Worm (Caenorhabditis elegans): ENCODE measurements around the gene F20C5.7.

F20C5.7 gene

DNA sequence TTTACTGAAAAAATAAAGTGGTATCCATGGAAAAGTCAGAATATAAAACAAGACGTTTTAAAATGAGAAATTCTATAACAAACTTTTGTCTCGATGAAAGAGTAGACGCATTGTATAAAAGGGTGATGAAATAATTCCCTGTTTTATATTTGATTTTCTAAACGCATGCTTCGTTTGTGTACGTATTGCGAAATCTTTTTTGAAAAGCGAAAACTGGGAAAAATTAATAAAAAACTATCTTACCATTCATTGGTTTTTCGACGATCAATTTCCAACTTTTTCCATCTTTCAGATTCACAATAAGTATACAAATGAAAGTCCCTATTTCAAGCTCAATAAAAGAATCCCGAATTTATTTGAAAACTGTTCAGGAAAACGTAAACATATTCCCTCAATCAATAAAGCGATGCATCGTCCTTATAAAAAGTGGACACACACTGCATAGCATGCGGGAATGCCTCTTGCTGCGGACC lies 39.4 kb upstream of the F20C5.7 start, which contains the start of gene C33D9.13:
Gene C33D9.13 (minus strand): TSS at position 423 of the 473 bp plus-strand sequence.
- TF ChIP-seq F13C5.2 (tag; optimal IDR thresholded peaks at IDR 0.05) (no peak), sea-1 (GFP tag; conservative IDR thresholded peaks at IDR 0.05) (no peak), ceh-36 (tag; optimal IDR thresholded peaks at IDR 0.05) (no peak), hmg-4 (GFP tag; optimal IDR thresholded peaks at IDR 0.05) (no peak), tbx-11 (GFP tag; IDR thresholded peaks at IDR 0.05) (no peak)

ce11 chrIV:8782172-8782571 lies 36.7 kb upstream of the F20C5.7 start:
- TF ChIP-seq B0310.2 (tag; optimal IDR thresholded peaks at IDR 0.05): no peak
- no peak for TF ChIP-seq ama-1 (optimal IDR thresholded peaks at IDR 0.05)
- TF ChIP-seq ceh-36 (tag; optimal IDR thresholded peaks at IDR 0.05): no peak
- no peak for TF ChIP-seq pes-1 (GFP tag; IDR thresholded peaks at IDR 0.05)
- TF ChIP-seq scrt-1 (GFP tag; IDR thresholded peaks at IDR 0.05): 0 out of 2 replicates have a peak, but pooled peaks have one; percentile 31
- no peak for TF ChIP-seq tbx-37 (GFP tag; conservative IDR thresholded peaks at IDR 0.05)
- TF ChIP-seq flt-1 (GFP tag; IDR thresholded peaks at IDR 0.05): 0 out of 2 replicates have a peak, but pooled peaks have one; percentile 6
- no peak for TF ChIP-seq hmbx-1 (tag; optimal IDR thresholded peaks at IDR 0.05)
- TF ChIP-seq sea-1 (GFP tag; conservative IDR thresholded peaks at IDR 0.05): 0 out of 2 replicates have a peak, but pooled peaks have one; percentile 23
- no peak for TF ChIP-seq tra-4 (tag; optimal IDR thresholded peaks at IDR 0.05)
- no peak for TF ChIP-seq ceh-13 (GFP tag; optimal IDR thresholded peaks at IDR 0.05)
- TF ChIP-seq ets-7 (tag; optimal IDR thresholded peaks at IDR 0.05): no peak
- TF ChIP-seq hmg-4 (GFP tag; optimal IDR thresholded peaks at IDR 0.05): peak; percentile 96
- TF ChIP-seq tbx-11 (GFP tag; IDR thresholded peaks at IDR 0.05): no peak
- TF ChIP-seq hnd-1 (tag; optimal IDR thresholded peaks at IDR 0.05): no peak
- peak; percentile 35 for TF ChIP-seq aly-1 (tag; optimal IDR thresholded peaks at IDR 0.05)
- TF ChIP-seq F13C5.2 (tag; optimal IDR thresholded peaks at IDR 0.05): peak; percentile 33

- no peak for TF ChIP-seq hmg-4 (GFP tag; optimal IDR thresholded peaks at IDR 0.05)
- TF ChIP-seq ama-1 (optimal IDR thresholded peaks at IDR 0.05): no peak
- TF ChIP-seq tra-4 (tag; optimal IDR thresholded peaks at IDR 0.05): no peak
- TF ChIP-seq scrt-1 (GFP tag; IDR thresholded peaks at IDR 0.05): no peak
- no peak for TF ChIP-seq ceh-13 (GFP tag; optimal IDR thresholded peaks at IDR 0.05)
- no peak for TF ChIP-seq ets-7 (tag; optimal IDR thresholded peaks at IDR 0.05)
- TF ChIP-seq F13C5.2 (tag; optimal IDR thresholded peaks at IDR 0.05): no peak
- no peak for TF ChIP-seq B0310.2 (tag; optimal IDR thresholded peaks at IDR 0.05)
- TF ChIP-seq aly-1 (tag; optimal IDR thresholded peaks at IDR 0.05): no peak
- TF ChIP-seq tbx-37 (GFP tag; conservative IDR thresholded peaks at IDR 0.05): no peak
- no peak for TF ChIP-seq hmbx-1 (tag; optimal IDR thresholded peaks at IDR 0.05)
- TF ChIP-seq ceh-36 (tag; optimal IDR thresholded peaks at IDR 0.05): no peak
- no peak for TF ChIP-seq sea-1 (GFP tag; conservative IDR thresholded peaks at IDR 0.05)
- TF ChIP-seq tbx-11 (GFP tag; IDR thresholded peaks at IDR 0.05): no peak
Measured at ce11 chrIV:8778045-8778444, 32.6 kb upstream of the F20C5.7 start, which contains the start of gene C33D9.6. C33D9.6 (minus strand) TSS chrIV:8778145.

DNA sequence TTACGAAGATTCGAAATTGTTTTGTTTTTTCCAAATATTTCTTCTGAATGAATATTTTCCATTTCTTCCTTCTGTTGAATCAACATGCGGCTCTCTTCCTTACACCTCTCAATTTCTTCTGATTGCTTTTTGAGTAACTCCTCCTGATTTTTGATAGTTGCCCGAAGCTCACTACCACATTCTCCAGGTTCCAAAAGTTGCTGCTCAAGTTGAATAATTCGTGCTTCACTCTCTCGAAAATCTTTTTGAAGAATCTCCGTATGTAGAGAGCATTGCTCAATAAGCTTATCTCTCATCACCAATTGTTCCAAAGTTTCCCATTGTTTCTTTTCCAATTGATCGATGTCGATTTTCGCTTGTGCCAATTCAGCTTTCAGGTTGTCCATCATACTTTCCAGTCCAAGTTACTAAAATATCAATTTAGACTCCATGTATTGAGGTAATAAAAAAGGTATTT lies 27.3 kb upstream of the F20C5.7 start, which contains the start of gene F20C5.6:
Gene F20C5.6 (minus strand): TSS at position 407 of the 457 bp plus-strand sequence.
- TF ChIP-seq tbx-11 (GFP tag; IDR thresholded peaks at IDR 0.05) (no peak), ama-1 (optimal IDR thresholded peaks at IDR 0.05) (peak; percentile 93), ceh-36 (tag; optimal IDR thresholded peaks at IDR 0.05) (no peak), hnd-1 (tag; optimal IDR thresholded peaks at IDR 0.05) (no peak), ets-7 (tag; optimal IDR thresholded peaks at IDR 0.05) (no peak), aly-1 (tag; optimal IDR thresholded peaks at IDR 0.05) (no peak), flt-1 (GFP tag; IDR thresholded peaks at IDR 0.05) (no peak)

ce11 chrIV:8769539-8769938 lies 24.0 kb upstream of the F20C5.7 start, which contains the start of gene F20C5.5:
F20C5.5 (minus strand) TSS chrIV:8769639.
- TF ChIP-seq ets-7 (tag; optimal IDR thresholded peaks at IDR 0.05) (no peak), ceh-36 (tag; optimal IDR thresholded peaks at IDR 0.05) (no peak), flt-1 (GFP tag; IDR thresholded peaks at IDR 0.05) (no peak), tbx-37 (GFP tag; conservative IDR thresholded peaks at IDR 0.05) (no peak), aly-1 (tag; optimal IDR thresholded peaks at IDR 0.05) (no peak), hmg-4 (GFP tag; optimal IDR thresholded peaks at IDR 0.05) (no peak), ceh-13 (GFP tag; optimal IDR thresholded peaks at IDR 0.05) (no peak), scrt-1 (GFP tag; IDR thresholded peaks at IDR 0.05) (no peak), sea-1 (GFP tag; conservative IDR thresholded peaks at IDR 0.05) (no peak), hmbx-1 (tag; optimal IDR thresholded peaks at IDR 0.05) (no peak), B0310.2 (tag; optimal IDR thresholded peaks at IDR 0.05) (no peak), hnd-1 (tag; optimal IDR thresholded peaks at IDR 0.05) (no peak), ama-1 (optimal IDR thresholded peaks at IDR 0.05) (no peak)

DNA sequence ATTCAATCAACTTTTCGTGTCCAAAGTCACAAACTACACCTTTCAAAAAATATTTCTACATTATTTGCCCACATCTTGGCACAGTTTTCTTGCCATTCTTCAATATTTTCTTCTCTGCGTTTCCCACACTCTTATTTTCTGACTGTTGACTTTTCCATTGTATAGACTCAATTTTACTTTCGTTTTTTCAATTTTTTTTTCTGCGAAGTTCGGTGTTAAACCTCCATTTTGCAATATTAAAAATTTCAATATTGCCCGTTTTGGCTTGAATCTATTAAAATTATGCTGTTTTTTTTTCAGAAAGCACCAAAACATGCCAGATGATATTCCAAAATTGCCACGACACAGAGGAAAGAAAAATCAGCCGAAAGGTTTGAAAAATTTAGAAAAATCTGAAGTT lies 19.1 kb upstream of the F20C5.7 start, which contains the start of gene cdc-50.B:
Gene cdc-50.B (plus strand): TSS at position 301 of the 400 bp plus-strand sequence.
- TF ChIP-seq pes-1 (GFP tag; IDR thresholded peaks at IDR 0.05) (no peak), scrt-1 (GFP tag; IDR thresholded peaks at IDR 0.05) (no peak), flt-1 (GFP tag; IDR thresholded peaks at IDR 0.05) (no peak), tbx-11 (GFP tag; IDR thresholded peaks at IDR 0.05) (no peak), ama-1 (optimal IDR thresholded peaks at IDR 0.05) (no peak), ceh-13 (GFP tag; optimal IDR thresholded peaks at IDR 0.05) (no peak), tra-4 (tag; optimal IDR thresholded peaks at IDR 0.05) (no peak), hmbx-1 (tag; optimal IDR thresholded peaks at IDR 0.05) (no peak), tbx-37 (GFP tag; conservative IDR thresholded peaks at IDR 0.05) (no peak), B0310.2 (tag; optimal IDR thresholded peaks at IDR 0.05) (no peak), aly-1 (tag; optimal IDR thresholded peaks at IDR 0.05) (no peak), hnd-1 (tag; optimal IDR thresholded peaks at IDR 0.05) (no peak), hmg-4 (GFP tag; optimal IDR thresholded peaks at IDR 0.05) (no peak), ceh-36 (tag; optimal IDR thresholded peaks at IDR 0.05) (no peak), F13C5.2 (tag; optimal IDR thresholded peaks at IDR 0.05) (no peak), ets-7 (tag; optimal IDR thresholded peaks at IDR 0.05) (no peak), sea-1 (GFP tag; conservative IDR thresholded peaks at IDR 0.05) (no peak)

ce11 chrIV:8762471-8762870 lies 17.0 kb upstream of the F20C5.7 start:
- TF ChIP-seq aly-1 (tag; optimal IDR thresholded peaks at IDR 0.05): no peak
- TF ChIP-seq F13C5.2 (tag; optimal IDR thresholded peaks at IDR 0.05): peak; percentile 9

Data from whole organism, early embryonic.